Fruit fly (Drosophila melanogaster): ENCODE results near the gene Flo2.

- no peak for TF ChIP-seq dsf (GFP tag; optimal IDR thresholded peaks at IDR 0.05; ENCODE audit: borderline replicate concordance)
- no peak for TF ChIP-seq GATAd (GFP tag; optimal IDR thresholded peaks at IDR 0.05)
- no peak for TF ChIP-seq jim (GFP tag; optimal IDR thresholded peaks at IDR 0.05)
- no peak for TF ChIP-seq h (GFP tag; optimal IDR thresholded peaks at IDR 0.05)
- no peak for TF ChIP-seq Sp1 (GFP tag; optimal IDR thresholded peaks at IDR 0.05)
- TF ChIP-seq brk (GFP tag; optimal IDR thresholded peaks at IDR 0.05), result no peak
- peak; percentile 77 for TF ChIP-seq br (GFP tag; optimal IDR thresholded peaks at IDR 0.05)
These were observed 110.1 kb downstream of the Flo2 start for dm6 chrX:14949227-14949626.
